2 fruit fly cellular contexts compared by ENCODE assay signal in genomic region chr3L:10997240-10997830, dm6.
TF ChIP-seq lines count a peak whose summit lies in the region.

No protein-coding gene starts in this region.

- no peak for TF ChIP-seq CTCF in whole organism, embryonic (GFP tag; optimal IDR thresholded peaks at IDR 0.05; lab: Kevin White, UChicago)

TF ChIP-seq in whole organism, embryonic, 481 proteins besides CTCF, POLR2A, EP300 and RAD21:
- no peak for TF ChIP-seq H2.0 (GFP tag; IDR thresholded peaks at IDR 0.05; lab: Robert Waterston, UW)
- TF ChIP-seq sd (tag; optimal IDR thresholded peaks at IDR 0.05; lab: Kevin White, UChicago), result peak; percentile 38
- no peak for TF ChIP-seq CoRest (tag; optimal IDR thresholded peaks at IDR 0.05; lab: Kevin White, UChicago)
- peak; percentile 7 for TF ChIP-seq sens (GFP tag; lab: Kevin White, UChicago)
- TF ChIP-seq Pdp1 (GFP tag; optimal IDR thresholded peaks at IDR 0.05; lab: Kevin White, UChicago), result peak in 1 of 2 experiments; percentile 55
- TF ChIP-seq Ets97D (GFP tag; optimal IDR thresholded peaks at IDR 0.05; lab: Kevin White, UChicago), result no peak
- peak; percentile 28 for TF ChIP-seq abd-A (tag; optimal IDR thresholded peaks at IDR 0.05; lab: Kevin White, UChicago)
- TF ChIP-seq otp (GFP tag; IDR thresholded peaks at IDR 0.05; lab: Robert Waterston, UW), result no peak
- TF ChIP-seq zen (tag; optimal IDR thresholded peaks at IDR 0.05; lab: Kevin White, UChicago), result no peak
- TF ChIP-seq grn (GFP tag; optimal IDR thresholded peaks at IDR 0.05; lab: Kevin White, UChicago), result peak; percentile 92
- TF ChIP-seq CG15479 (GFP tag; optimal IDR thresholded peaks at IDR 0.05; lab: Kevin White, UChicago), result peak; percentile 67
- TF ChIP-seq klu (GFP tag; IDR thresholded peaks at IDR 0.05; lab: Robert Waterston, UW), result peak; percentile 37; the same call in 1 of the 2 replicates
- TF ChIP-seq sqz (GFP tag; optimal IDR thresholded peaks at IDR 0.05; lab: Kevin White, UChicago), result peak; percentile 61
- TF ChIP-seq CG13296 (GFP tag; optimal IDR thresholded peaks at IDR 0.05; lab: Kevin White, UChicago), result no peak
- no peak for TF ChIP-seq sim (GFP tag; IDR thresholded peaks at IDR 0.05; lab: Robert Waterston, UW)
- no peak for TF ChIP-seq cwo (GFP tag; optimal IDR thresholded peaks at IDR 0.05; lab: Kevin White, UChicago)
- TF ChIP-seq pho (GFP tag; optimal IDR thresholded peaks at IDR 0.05; lab: Kevin White, UChicago), result no peak
- no peak for TF ChIP-seq Hr51 (GFP tag; optimal IDR thresholded peaks at IDR 0.05; lab: Kevin White, UChicago)
- TF ChIP-seq Hr78 (GFP tag; optimal IDR thresholded peaks at IDR 0.05; lab: Kevin White, UChicago), result peak in 1 of 2 experiments; percentile 70
- no peak for TF ChIP-seq CG6175 (GFP tag; IDR thresholded peaks at IDR 0.05; lab: Robert Waterston, UW)
- TF ChIP-seq CHES-1-like (GFP tag; optimal IDR thresholded peaks at IDR 0.05; lab: Kevin White, UChicago), result no peak
- TF ChIP-seq ash1 (GFP tag; optimal IDR thresholded peaks at IDR 0.05; lab: Kevin White, UChicago), result no peak
- TF ChIP-seq CG13287 (GFP tag; IDR thresholded peaks at IDR 0.05; lab: Robert Waterston, UW; ENCODE audit: partially characterized antibody), result no peak
- no peak for TF ChIP-seq CG11723 (GFP tag; optimal IDR thresholded peaks at IDR 0.05; lab: Kevin White, UChicago)
- no peak for TF ChIP-seq Oaz (GFP tag; IDR thresholded peaks at IDR 0.05; lab: Robert Waterston, UW)
- no peak for TF ChIP-seq CG6654 (GFP tag; optimal IDR thresholded peaks at IDR 0.05; lab: Kevin White, UChicago)

TF ChIP-seq in whole organism, prepupa, 60 proteins besides CTCF, POLR2A, EP300 and RAD21:
- TF ChIP-seq CG8119 (GFP tag; IDR thresholded peaks at IDR 0.05; lab: Robert Waterston, UW) (no peak), svp (GFP tag; lab: Kevin White, UChicago) (peak; percentile 97), CG11294 (GFP tag; IDR thresholded peaks at IDR 0.05; lab: Robert Waterston, UW) (0 out of 2 replicates have a peak, but pooled peaks have one; percentile 6), topi (GFP tag; optimal IDR thresholded peaks at IDR 0.05; lab: Kevin White, UChicago) (no peak), CG16779 (tag; optimal IDR thresholded peaks at IDR 0.05; lab: Kevin White, UChicago) (no peak), CG11902 (GFP tag; optimal IDR thresholded peaks at IDR 0.05; lab: Kevin White, UChicago) (no peak), lz (GFP tag; optimal IDR thresholded peaks at IDR 0.05; lab: Kevin White, UChicago) (no peak)
